Worm (Caenorhabditis elegans) whole organism, midembryonic: ENCODE results near the gene frpr-9.

Experiments used
- med-1 ChIP-seq: sonication (generic microtip); optimal IDR thresholded peaks from 2 replicates; lab custom pipeline; 2017; ENCODE audit warnings: missing genetic modification characterization, mild to moderate bottlenecking, missing compliant biosample characterization, antibody characterized with exemption, missing genetic modification reagents; ENCODE audit not compliant: insufficient read depth
- tab-1 ChIP-seq: fragments of 200-800 bp; sonication (Bioruptor generic); IDR thresholded peaks from 2 replicates; pipeline ENCODE4 v1.3.6; 2022; ENCODE audit warnings: missing genetic modification characterization, missing compliant biosample characterization

DNA sequence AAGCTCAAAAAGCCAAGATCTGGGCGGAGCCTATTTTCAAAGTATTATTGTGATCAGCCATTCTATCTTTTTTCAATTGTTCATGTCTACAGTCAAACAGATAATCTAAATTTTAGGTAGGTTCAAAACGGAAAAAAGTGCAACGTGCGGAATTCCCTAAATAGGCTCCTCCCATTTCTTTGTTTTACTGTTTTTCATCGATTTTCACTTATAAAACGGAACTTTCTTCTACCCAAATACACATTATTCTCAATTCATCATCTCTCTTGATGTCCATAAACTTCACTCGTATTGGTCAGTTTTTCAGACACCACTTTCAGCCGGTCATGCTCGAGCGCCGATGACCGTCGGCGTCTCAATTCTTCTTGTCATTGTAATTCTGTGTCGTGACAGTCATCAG lies 6.9 kb downstream of the frpr-9 start, which contains the start of gene F53B7.7:
- TF ChIP-seq tab-1 (GFP tag; lab: Robert Waterston, UW) (no peak), med-1 (no peak)
